Worm (Caenorhabditis elegans) whole organism, midembryonic: ENCODE measurements around the gene F49F1.9.

Experiments
- T22C8.4 ChIP-seq: fragments of 200-800 bp; sonication (Bioruptor generic); IDR thresholded peaks from 2 replicates; pipeline ENCODE4 v1.3.6; 2022; ENCODE audit warnings: missing genetic modification characterization, missing compliant biosample characterization
- cog-1 ChIP-seq: sonication (generic microtip); optimal IDR thresholded peaks from 2 replicates; lab custom pipeline; 2016; ENCODE audit warnings: missing genetic modification characterization, missing compliant biosample characterization
- flt-1 ChIP-seq: fragments of 200-800 bp; sonication (Bioruptor generic); IDR thresholded peaks from 2 replicates; pipeline ENCODE4 v1.3.6; 2022; ENCODE audit warnings: missing genetic modification characterization, missing compliant biosample characterization
- klf-2 ChIP-seq: fragments of 200-800 bp; sonication (Bioruptor generic); conservative IDR thresholded peaks from 2 replicates; pipeline ENCODE4 v1.3.6; 2022; ENCODE audit warnings: missing genetic modification reagents, missing genetic modification characterization, missing compliant biosample characterization
- med-1 ChIP-seq: sonication (generic microtip); optimal IDR thresholded peaks from 2 replicates; lab custom pipeline; 2017; ENCODE audit warnings: missing genetic modification characterization, mild to moderate bottlenecking, missing compliant biosample characterization, antibody characterized with exemption, missing genetic modification reagents; ENCODE audit not compliant: insufficient read depth
- ref-1 ChIP-seq: fragments of 200-800 bp; sonication (Bioruptor generic); conservative IDR thresholded peaks from 2 replicates; pipeline ENCODE4 v1.3.6; 2022; ENCODE audit warnings: missing genetic modification reagents, missing genetic modification characterization, missing compliant biosample characterization
- tab-1 ChIP-seq: fragments of 200-800 bp; sonication (Bioruptor generic); IDR thresholded peaks from 2 replicates; pipeline ENCODE4 v1.3.6; 2022; ENCODE audit warnings: missing genetic modification characterization, missing compliant biosample characterization
- ztf-23 ChIP-seq: fragments of 200-800 bp; sonication (Bioruptor generic); IDR thresholded peaks from 2 replicates; pipeline ENCODE4 v1.3.6; 2022; ENCODE audit warnings: missing genetic modification reagents, missing genetic modification characterization, missing compliant biosample characterization
- ztf-29 ChIP-seq: fragments of 200-800 bp; sonication (Bioruptor generic); IDR thresholded peaks from 2 replicates; pipeline ENCODE4 v1.3.6; 2022; ENCODE audit warnings: missing genetic modification reagents, missing genetic modification characterization, missing compliant biosample characterization

DNA sequence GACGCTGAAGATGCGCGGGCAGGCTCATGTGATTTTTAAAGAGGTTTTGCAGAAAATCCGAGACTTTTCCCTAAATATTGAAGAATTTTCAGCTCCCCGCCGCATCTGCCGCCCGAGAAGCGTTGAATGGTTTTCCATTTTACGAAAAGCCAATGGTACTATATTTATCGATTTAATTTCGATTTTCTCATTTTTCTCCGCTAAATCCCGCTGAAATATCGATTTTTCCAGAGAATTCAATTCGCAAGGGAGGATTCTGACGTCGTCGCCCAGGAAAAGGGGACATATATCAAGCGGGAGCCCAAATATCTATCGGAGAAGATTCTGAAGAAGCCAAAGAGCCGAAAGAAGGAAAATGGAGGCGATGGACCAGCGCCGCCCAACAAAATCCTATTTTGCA lies 34.9 kb upstream of the F49F1.9 start:
- TF ChIP-seq cog-1, result no peak
- TF ChIP-seq ref-1 (GFP tag; lab: Robert Waterston, UW), result no peak
- TF ChIP-seq T22C8.4 (GFP tag; lab: Robert Waterston, UW), result peak; percentile 54
- no peak for TF ChIP-seq tab-1
- TF ChIP-seq klf-2 (GFP tag; lab: Robert Waterston, UW), result no peak
- no peak for TF ChIP-seq med-1 (GFP tag; lab: Kevin White, UChicago)
- no peak for TF ChIP-seq ztf-23 (GFP tag; lab: Robert Waterston, UW)
- TF ChIP-seq flt-1 (GFP tag; lab: Robert Waterston, UW), result no peak
- TF ChIP-seq ztf-29, result no peak
